Worm (Caenorhabditis elegans) whole organism, young adult: ENCODE data around the gene gpch-1.

Source experiments
- B0336.3 ChIP-seq: fragments of 200-800 bp; sonication (Bioruptor generic); IDR thresholded peaks from 2 replicates; pipeline ENCODE4 v1.3.6; 2022; ENCODE audit warnings: missing genetic modification characterization, missing compliant biosample characterization
- F55B11.4 ChIP-seq: sonication (generic microtip); optimal IDR thresholded peaks from 2 replicates; lab custom pipeline; 2016; ENCODE audit warnings: missing compliant biosample characterization, missing genetic modification characterization, borderline replicate concordance; ENCODE audit not compliant: insufficient read depth
- T26A5.8 ChIP-seq: sonication (generic microtip); optimal IDR thresholded peaks from 2 replicates; lab custom pipeline; 2016; ENCODE audit warnings: missing genetic modification characterization, missing compliant biosample characterization
- Y79H2A.3 ChIP-seq: fragments of 200-800 bp; sonication (Bioruptor generic); conservative IDR thresholded peaks from 2 replicates; pipeline ENCODE4 v1.3.6; 2022; ENCODE audit warnings: missing genetic modification reagents, missing genetic modification characterization, missing compliant biosample characterization
- ama-1 ChIP-seq, 3 experiments: fragments of 150-350 bp in 1 of 3; sonication (generic microtip) in 2 of 3; optimal IDR thresholded peaks; 2 replicates each; lab custom pipeline; 2014 to 2018; ENCODE audit warnings: missing biosample characterization in 2 of 3, missing genetic modification characterization in 2 of 3, missing genetic modification reagents in 2 of 3
- aptf-2 ChIP-seq: fragments of 200-800 bp; sonication (Bioruptor generic); conservative IDR thresholded peaks from 2 replicates; pipeline ENCODE4 v1.3.6; 2022; ENCODE audit warnings: missing genetic modification reagents, missing genetic modification characterization, missing compliant biosample characterization
- athp-1 ChIP-seq: sonication (generic microtip); optimal IDR thresholded peaks from 2 replicates; lab custom pipeline; 2017; ENCODE audit warnings: mild to moderate bottlenecking, missing genetic modification characterization, missing compliant biosample characterization
- attf-5 ChIP-seq: fragments of 200-800 bp; sonication (Bioruptor generic); optimal IDR thresholded peaks from 2 replicates; lab custom pipeline; 2018; ENCODE audit warnings: mild to moderate bottlenecking, missing genetic modification characterization, missing compliant biosample characterization
- bed-1 ChIP-seq: fragments of 200-800 bp; sonication (Bioruptor generic); IDR thresholded peaks from 2 replicates; pipeline ENCODE4 v1.3.6; 2022; ENCODE audit warnings: missing genetic modification reagents, missing genetic modification characterization, missing compliant biosample characterization
- chd-7 ChIP-seq: sonication (generic microtip); optimal IDR thresholded peaks from 2 replicates; lab custom pipeline; 2016; ENCODE audit warnings: mild to moderate bottlenecking, missing genetic modification characterization, moderate library complexity, missing compliant biosample characterization
- egrh-3 ChIP-seq: fragments of 200-800 bp; sonication (Bioruptor generic); IDR thresholded peaks from 2 replicates; pipeline ENCODE4 v1.3.6; 2022; ENCODE audit warnings: missing genetic modification reagents, missing genetic modification characterization, missing compliant biosample characterization
- ets-4 ChIP-seq: fragments of 200-800 bp; sonication (Bioruptor generic); optimal IDR thresholded peaks from 2 replicates; lab custom pipeline; 2018; ENCODE audit warnings: mild to moderate bottlenecking, missing genetic modification characterization, missing compliant biosample characterization
- hlh-26 ChIP-seq: fragments of 200-800 bp; sonication (Bioruptor generic); conservative IDR thresholded peaks from 2 replicates; pipeline ENCODE4 v1.3.6; 2022; ENCODE audit warnings: missing genetic modification reagents, missing genetic modification characterization, missing compliant biosample characterization
- hmg-1.2 ChIP-seq: fragments of 200-800 bp; sonication (Bioruptor generic); IDR thresholded peaks from 2 replicates; pipeline ENCODE4 v1.3.6; 2022; ENCODE audit warnings: missing genetic modification reagents, missing genetic modification characterization, missing compliant biosample characterization
- let-607 ChIP-seq, 2 experiments: fragments of 200-800 bp in 1 of 2; sonication (Bioruptor generic) in 1 of 2; sonication (generic microtip) in 1 of 2; optimal IDR thresholded peaks; 2 replicates each; lab custom pipeline; 2016 to 2018; ENCODE audit warnings: mild to moderate bottlenecking in 2 of 2, missing compliant biosample characterization in 2 of 2, missing genetic modification characterization in 2 of 2, moderate library complexity in 2 of 2, missing genotype in 1 of 2
- lin-26 ChIP-seq: fragments of 200-800 bp; sonication (Bioruptor generic); IDR thresholded peaks from 2 replicates; pipeline ENCODE4 v1.3.6; 2022; ENCODE audit warnings: missing genetic modification reagents, missing genetic modification characterization, missing compliant biosample characterization
- madf-10 ChIP-seq: sonication (generic microtip); optimal IDR thresholded peaks from 2 replicates; lab custom pipeline; 2016; ENCODE audit warnings: mild to moderate bottlenecking, missing genetic modification characterization, missing compliant biosample characterization
- mxl-1 ChIP-seq: sonication (generic microtip); optimal IDR thresholded peaks from 2 replicates; lab custom pipeline; 2016; ENCODE audit warnings: missing genetic modification characterization, missing compliant biosample characterization
- nfyb-1 ChIP-seq: fragments of 200-800 bp; sonication (Bioruptor generic); IDR thresholded peaks from 2 replicates; pipeline ENCODE4 v1.3.6; 2022; ENCODE audit warnings: missing genetic modification reagents, missing genetic modification characterization, missing compliant biosample characterization
- nhr-90 ChIP-seq: sonication (generic microtip); optimal IDR thresholded peaks from 2 replicates; lab custom pipeline; 2016; ENCODE audit warnings: missing genotype, mild to moderate bottlenecking, missing genetic modification characterization, missing compliant biosample characterization
- pha-4 ChIP-seq: fragments of 150-350 bp; sonication (generic microtip); optimal IDR thresholded peaks from 2 replicates; lab custom pipeline; 2014; ENCODE audit warnings: missing biosample characterization, missing genetic modification reagents, missing genetic modification characterization
- rec-8 ChIP-seq, 2 experiments: sonication (generic microtip); optimal IDR thresholded peaks; 2 replicates each; lab custom pipeline; 2016; ENCODE audit warnings: mild to moderate bottlenecking in 2 of 2, missing genetic modification characterization in 2 of 2, missing genetic modification reagents in 2 of 2, missing genotype in 2 of 2, missing biosample characterization in 1 of 2, missing compliant biosample characterization in 1 of 2, moderate library complexity in 1 of 2
- repo-1 ChIP-seq: sonication (generic microtip); optimal IDR thresholded peaks from 2 replicates; lab custom pipeline; 2017; ENCODE audit warnings: mild to moderate bottlenecking, missing genetic modification characterization, missing compliant biosample characterization
- tbp1 ChIP-seq: fragments of 200-800 bp; sonication (Bioruptor generic); optimal IDR thresholded peaks from 2 replicates; lab custom pipeline; 2018; ENCODE audit warnings: mild to moderate bottlenecking, missing genetic modification characterization, missing compliant biosample characterization
- unc-62 ChIP-seq: fragments of 150-350 bp; optimal IDR thresholded peaks from 2 replicates; lab custom pipeline; 2014; ENCODE audit warnings: missing biosample characterization, missing genetic modification reagents, missing genetic modification characterization
- ztf-22 ChIP-seq: fragments of 200-800 bp; sonication (Bioruptor generic); optimal IDR thresholded peaks from 2 replicates; lab custom pipeline; 2018; ENCODE audit warnings: mild to moderate bottlenecking, missing genetic modification characterization, moderate library complexity, missing compliant biosample characterization
- ztf-25 ChIP-seq: fragments of 200-800 bp; sonication (Bioruptor generic); IDR thresholded peaks from 2 replicates; pipeline ENCODE4 v1.3.6; 2022; ENCODE audit warnings: missing genetic modification reagents, missing genetic modification characterization, missing compliant biosample characterization
- ztf-26 ChIP-seq: sonication (generic microtip); optimal IDR thresholded peaks from 2 replicates; lab custom pipeline; 2017; ENCODE audit warnings: missing genetic modification characterization, missing compliant biosample characterization

gpch-1 gene

ce11 chrIII:4450773-4451423, 42.5 kb downstream of the gpch-1 start:
- TF ChIP-seq ztf-22 (GFP tag; lab: Kevin White, UChicago), result no peak
- TF ChIP-seq F55B11.4 (tag; lab: Kevin White, UChicago), result no peak
- no peak for TF ChIP-seq B0336.3 (GFP tag; lab: Robert Waterston, UW)
- TF ChIP-seq Y79H2A.3, result no peak
- TF ChIP-seq rec-8 (tag; optimal IDR thresholded peaks at IDR 0.05; lab: Kevin White, UChicago), result no peak
- no peak for TF ChIP-seq tbp1 (GFP tag; lab: Kevin White, UChicago)
- TF ChIP-seq madf-10 (tag; lab: Kevin White, UChicago), result no peak

DNA sequence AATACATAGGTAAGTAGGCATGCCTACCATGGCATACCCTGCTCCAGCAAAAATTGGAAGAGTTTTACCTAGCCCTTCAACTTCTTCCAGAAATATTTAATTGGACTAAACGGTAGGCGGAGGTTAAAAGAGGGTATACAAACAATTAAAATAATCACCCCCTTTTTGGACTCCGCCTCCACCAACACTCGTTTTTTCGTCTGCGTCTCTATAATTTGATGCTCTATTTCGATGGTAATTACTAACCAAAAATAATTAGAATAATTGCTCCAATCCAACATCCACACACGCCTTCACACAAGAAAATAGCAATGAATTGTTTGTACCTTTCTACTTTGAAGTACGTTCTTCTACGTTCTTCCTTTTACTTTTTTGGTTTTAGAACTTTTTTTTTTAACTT, 44.4 kb downstream of the gpch-1 start:
- TF ChIP-seq ztf-26 (tag; lab: Kevin White, UChicago), result no peak
- no peak for TF ChIP-seq let-607 (tag; optimal IDR thresholded peaks at IDR 0.05; lab: Kevin White, UChicago)
- TF ChIP-seq chd-7 (tag; lab: Kevin White, UChicago), result no peak
- no peak for TF ChIP-seq ets-4 (GFP tag; lab: Kevin White, UChicago)
- TF ChIP-seq nhr-90 (tag; lab: Kevin White, UChicago), result no peak
- TF ChIP-seq athp-1, result no peak

DNA sequence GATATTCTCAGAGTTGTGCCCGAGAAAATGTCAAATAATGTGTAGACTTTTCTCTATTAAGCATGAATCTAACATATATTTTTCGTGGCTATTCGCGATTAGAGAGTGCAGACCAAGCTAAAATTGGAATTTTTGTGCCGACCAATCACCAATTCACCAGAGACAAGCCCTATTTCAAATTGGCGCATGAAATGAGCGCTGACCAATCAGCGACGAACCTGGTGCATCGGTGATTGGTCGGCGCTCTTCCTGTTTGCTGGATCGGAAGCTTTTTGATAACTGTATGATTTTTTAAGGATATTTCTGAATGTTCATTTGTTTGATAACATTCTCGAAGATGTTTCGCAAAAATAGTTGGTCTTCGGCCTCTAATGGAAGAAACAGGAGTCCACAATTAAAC, 45.0 kb downstream of the gpch-1 start:
- no peak for TF ChIP-seq bed-1 (GFP tag; lab: Robert Waterston, UW)
- no peak for TF ChIP-seq ama-1 (optimal IDR thresholded peaks at IDR 0.05; lab: Kevin White, UChicago)
- no peak for TF ChIP-seq ama-1 (GFP tag; optimal IDR thresholded peaks at IDR 0.05; lab: Kevin White, UChicago)
- 0 out of 2 replicates have a peak, but pooled peaks have one; percentile 9 for TF ChIP-seq ztf-25
- no peak for TF ChIP-seq egrh-3 (GFP tag; lab: Robert Waterston, UW)
- TF ChIP-seq aptf-2 (GFP tag; lab: Robert Waterston, UW), result no peak

ce11 chrIII:4453768-4454167, 45.4 kb downstream of the gpch-1 start:
- TF ChIP-seq hlh-26 (GFP tag; lab: Robert Waterston, UW) (no peak), T26A5.8 (tag; lab: Kevin White, UChicago) (no peak), pha-4 (tag; lab: Kevin White, UChicago) (no peak), unc-62 (GFP tag; lab: Kevin White, UChicago) (peak; percentile 89), repo-1 (tag; lab: Kevin White, UChicago) (no peak), attf-5 (GFP tag; lab: Kevin White, UChicago) (no peak), mxl-1 (tag; lab: Kevin White, UChicago) (no peak)

ce11 chrIII:4454919-4455318, 46.6 kb downstream of the gpch-1 start:
- no peak for TF ChIP-seq ztf-25
- 0 out of 2 replicates have a peak, but pooled peaks have one; percentile 19 for TF ChIP-seq lin-26 (GFP tag; lab: Robert Waterston, UW)
- TF ChIP-seq, all 124 proteins: peak for 1

DNA sequence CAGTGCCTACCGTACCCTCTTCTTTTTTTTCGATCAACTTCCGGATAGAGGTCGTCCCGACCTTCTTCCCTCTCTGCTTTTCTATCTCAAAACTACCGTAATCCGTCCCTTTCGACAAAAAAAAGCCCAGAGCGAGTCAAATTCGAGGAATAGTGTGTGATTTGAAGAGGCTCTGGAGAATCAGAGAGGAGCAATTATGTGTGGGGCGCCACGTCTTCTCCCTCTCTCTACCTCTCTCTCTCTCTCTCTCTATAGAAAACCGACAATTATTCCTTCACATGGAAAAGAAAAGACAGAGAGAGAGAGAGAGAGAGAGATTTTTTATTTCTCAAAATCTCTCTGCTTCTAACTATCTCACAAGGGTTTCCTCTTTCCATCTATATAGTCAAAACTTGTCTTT, 48.2 kb downstream of the gpch-1 start:
- peak; percentile 27; the same call in 1 of the 2 replicates for TF ChIP-seq hmg-1.2 (GFP tag; lab: Robert Waterston, UW)
- no peak for TF ChIP-seq nfyb-1 (GFP tag; lab: Robert Waterston, UW)
